ENCODE assay signal across 2 worm cellular contexts in the genomic region with DNA sequence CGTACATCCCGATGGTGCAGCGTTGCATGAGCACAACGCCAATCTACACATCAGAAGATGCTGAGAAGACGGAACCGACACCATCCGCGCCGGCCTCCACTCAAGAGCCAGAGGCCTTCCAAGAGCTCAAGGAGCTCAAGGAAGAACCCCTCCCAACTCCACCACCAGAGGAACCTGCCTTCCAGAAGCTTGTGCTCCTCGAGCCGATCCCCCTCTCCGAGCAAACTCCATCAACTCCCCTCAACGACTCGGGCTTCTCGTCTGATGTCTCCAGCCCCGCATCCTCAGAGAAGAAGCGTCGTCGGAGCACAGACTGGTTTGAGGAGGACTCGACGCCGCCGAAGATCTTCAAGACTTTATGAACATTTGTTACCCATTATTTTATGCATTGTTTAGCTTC.
TF ChIP-seq lines count a peak whose summit lies in the region.

No protein-coding gene starts in this region.

TF ChIP-seq in whole organism, L4 larva, 104 proteins besides CTCF, POLR2A, EP300 and RAD21:
- TF ChIP-seq aly-2 (tag; optimal IDR thresholded peaks at IDR 0.05; lab: Kevin White, UChicago) (no peak), set-16 (GFP tag; IDR thresholded peaks at IDR 0.05; lab: Robert Waterston, UW) (peak; percentile 94)

TF ChIP-seq in whole organism, young adult, 124 proteins besides CTCF, POLR2A, EP300 and RAD21:
- TF ChIP-seq madf-3 (GFP tag; IDR thresholded peaks at IDR 0.05; lab: Robert Waterston, UW) (no peak), zfh-2 (GFP tag; conservative IDR thresholded peaks at IDR 0.05; lab: Robert Waterston, UW) (peak; percentile 82), egrh-3 (GFP tag; IDR thresholded peaks at IDR 0.05; lab: Robert Waterston, UW) (peak; percentile 85; the same call in 1 of the 2 replicates)
